Worm (Caenorhabditis elegans): ENCODE data around the gene coa-7.

coa-7 gene

ce11 chrII:11634681-11635527 is 16.0 kb downstream of the coa-7 start (continued):
- TF ChIP-seq jun-1 (tag; optimal IDR thresholded peaks at IDR 0.05) (peak; percentile 86), lin-39 (tag; optimal IDR thresholded peaks at IDR 0.05) (peak; percentile 99), fos-1 (tag; optimal IDR thresholded peaks at IDR 0.05) (peak; percentile 50), unc-62 (GFP tag; optimal IDR thresholded peaks at IDR 0.05) (peak; percentile 80), pha-4 (tag; optimal IDR thresholded peaks at IDR 0.05) (peak; percentile 89), ceh-82 (tag; optimal IDR thresholded peaks at IDR 0.05) (no peak), elt-2 (tag; optimal IDR thresholded peaks at IDR 0.05) (peak; percentile 75), ztf-11 (tag; optimal IDR thresholded peaks at IDR 0.05) (no peak), ama-1 (optimal IDR thresholded peaks at IDR 0.05) (peak; percentile 91), mml-1 (tag; optimal IDR thresholded peaks at IDR 0.05) (no peak), nhr-43 (tag; optimal IDR thresholded peaks at IDR 0.05; ENCODE audit: poor library complexity, severe bottlenecking) (peak; percentile 9), tbx-2 (tag; optimal IDR thresholded peaks at IDR 0.05) (peak; percentile 10), daf-12 (tag; optimal IDR thresholded peaks at IDR 0.05) (no peak), nhr-12 (tag; optimal IDR thresholded peaks at IDR 0.05) (no peak), lsy-12 (tag; optimal IDR thresholded peaks at IDR 0.05) (peak; percentile 81)

ce11 chrII:11634057-11634676 is 16.8 kb downstream of the coa-7 start:
- peak; percentile 57 for TF ChIP-seq egl-5 (tag; optimal IDR thresholded peaks at IDR 0.05)
- peak; percentile 85 for TF ChIP-seq nhr-11 (tag; optimal IDR thresholded peaks at IDR 0.05)
- TF ChIP-seq nhr-77 (tag; optimal IDR thresholded peaks at IDR 0.05): no peak
- TF ChIP-seq aly-2 (tag; optimal IDR thresholded peaks at IDR 0.05): no peak
- no peak for TF ChIP-seq nhr-76 (tag; optimal IDR thresholded peaks at IDR 0.05)
- no peak for TF ChIP-seq nhr-67 (tag; optimal IDR thresholded peaks at IDR 0.05)
- TF ChIP-seq lsy-12 (tag; optimal IDR thresholded peaks at IDR 0.05): peak; percentile 81
- TF ChIP-seq pqm-1 (tag; optimal IDR thresholded peaks at IDR 0.05): peak; percentile 43
- TF ChIP-seq nhr-237 (tag; optimal IDR thresholded peaks at IDR 0.05): no peak
- TF ChIP-seq ceh-16 (tag; optimal IDR thresholded peaks at IDR 0.05): no peak
- peak; percentile 96 for TF ChIP-seq hmg-11 (tag; optimal IDR thresholded peaks at IDR 0.05)
- TF ChIP-seq jun-1 (tag; optimal IDR thresholded peaks at IDR 0.05): peak; percentile 89
- TF ChIP-seq nhr-25 (tag; optimal IDR thresholded peaks at IDR 0.05): peak; percentile 97
- TF ChIP-seq ceh-9 (tag; optimal IDR thresholded peaks at IDR 0.05): no peak
- TF ChIP-seq snpc-4 (tag; optimal IDR thresholded peaks at IDR 0.05): peak; percentile 53
- no peak for TF ChIP-seq nhr-12 (tag; optimal IDR thresholded peaks at IDR 0.05)
- peak; percentile 76 for TF ChIP-seq elt-2 (tag; optimal IDR thresholded peaks at IDR 0.05)
- TF ChIP-seq nfya-1 (tag; optimal IDR thresholded peaks at IDR 0.05; ENCODE audit: insufficient read depth): peak; percentile 80
- no peak for TF ChIP-seq elt-3 (tag; optimal IDR thresholded peaks at IDR 0.05)
- TF ChIP-seq unc-39 (tag; optimal IDR thresholded peaks at IDR 0.05): no peak
- TF ChIP-seq nhr-28 (tag; optimal IDR thresholded peaks at IDR 0.05): no peak
- TF ChIP-seq zag-1 (tag; optimal IDR thresholded peaks at IDR 0.05): no peak
- no peak for TF ChIP-seq fkh-2 (tag; optimal IDR thresholded peaks at IDR 0.05)
- no peak for TF ChIP-seq ama-1 (optimal IDR thresholded peaks at IDR 0.05)
- TF ChIP-seq pha-4 (tag; optimal IDR thresholded peaks at IDR 0.05): peak; percentile 81
- peak; percentile 12 for TF ChIP-seq elt-1 (tag; optimal IDR thresholded peaks at IDR 0.05)
- TF ChIP-seq sea-2 (GFP tag; optimal IDR thresholded peaks at IDR 0.05): peak; percentile 92
- peak; percentile 85 for TF ChIP-seq egl-27 (tag; optimal IDR thresholded peaks at IDR 0.05)
- TF ChIP-seq ztf-4 (tag; optimal IDR thresholded peaks at IDR 0.05): peak; percentile 64
- no peak for TF ChIP-seq ZK546.5 (tag; optimal IDR thresholded peaks at IDR 0.05)
- TF ChIP-seq unc-62 (GFP tag; optimal IDR thresholded peaks at IDR 0.05): peak; percentile 57
- no peak for TF ChIP-seq mml-1 (tag; optimal IDR thresholded peaks at IDR 0.05)
- no peak for TF ChIP-seq ztf-11 (tag; optimal IDR thresholded peaks at IDR 0.05)
- no peak for TF ChIP-seq daf-12 (tag; optimal IDR thresholded peaks at IDR 0.05)
- TF ChIP-seq skn-1 (tag; optimal IDR thresholded peaks at IDR 0.05): peak; percentile 63
- peak; percentile 86 for TF ChIP-seq nhr-43 (tag; optimal IDR thresholded peaks at IDR 0.05; ENCODE audit: poor library complexity, severe bottlenecking)
- peak; percentile 68 for TF ChIP-seq tbx-2 (tag; optimal IDR thresholded peaks at IDR 0.05)
- TF ChIP-seq ceh-28 (tag; optimal IDR thresholded peaks at IDR 0.05): peak; percentile 58
- peak; percentile 90 for TF ChIP-seq lin-39 (tag; optimal IDR thresholded peaks at IDR 0.05)
- TF ChIP-seq ceh-82 (tag; optimal IDR thresholded peaks at IDR 0.05): peak; percentile 41
- peak; percentile 53 for TF ChIP-seq fos-1 (tag; optimal IDR thresholded peaks at IDR 0.05)
- peak; percentile 48 for TF ChIP-seq R02D3.7 (tag; optimal IDR thresholded peaks at IDR 0.05)
- peak; percentile 82 for TF ChIP-seq mdl-1 (tag; optimal IDR thresholded peaks at IDR 0.05)
- peak; percentile 69 for TF ChIP-seq lin-15B (tag; optimal IDR thresholded peaks at IDR 0.05)
- TF ChIP-seq eor-1 (tag; optimal IDR thresholded peaks at IDR 0.05): no peak
- peak; percentile 80 for TF ChIP-seq fkh-10 (GFP tag; optimal IDR thresholded peaks at IDR 0.05)
- peak; percentile 86 for TF ChIP-seq nhr-23 (tag; optimal IDR thresholded peaks at IDR 0.05)
